Worm (Caenorhabditis elegans) whole organism, young adult: ENCODE measurements around the gene grl-27.

ENCODE experiments used
- C06A6.2 ChIP-seq: fragments of 200-800 bp; sonication (Bioruptor generic); conservative IDR thresholded peaks from 2 replicates; pipeline ENCODE4 v1.3.6; 2022; ENCODE audit warnings: missing genetic modification characterization, missing compliant biosample characterization
- F10E7.11 ChIP-seq: sonication (generic microtip); optimal IDR thresholded peaks from 2 replicates; lab custom pipeline; 2017; ENCODE audit warnings: mild to moderate bottlenecking, missing genetic modification characterization, moderate library complexity, missing compliant biosample characterization
- F22D6.2 ChIP-seq: sonication (generic microtip); optimal IDR thresholded peaks from 2 replicates; lab custom pipeline; 2016; ENCODE audit warnings: mild to moderate bottlenecking, missing genetic modification characterization, missing compliant biosample characterization
- F33H1.4 ChIP-seq: fragments of 200-800 bp; sonication (Bioruptor generic); IDR thresholded peaks from 2 replicates; pipeline ENCODE4 v1.3.6; 2022; ENCODE audit warnings: missing genetic modification reagents, missing genetic modification characterization, missing compliant biosample characterization
- F49E8.2 ChIP-seq: sonication (generic microtip); optimal IDR thresholded peaks from 3 replicates; lab custom pipeline; 2017; ENCODE audit warnings: missing genetic modification characterization, mild to moderate bottlenecking, missing compliant biosample characterization, antibody characterized with exemption, moderate library complexity; ENCODE audit not compliant: insufficient read depth
- F55B11.4 ChIP-seq: sonication (generic microtip); optimal IDR thresholded peaks from 2 replicates; lab custom pipeline; 2016; ENCODE audit warnings: missing compliant biosample characterization, missing genetic modification characterization, borderline replicate concordance; ENCODE audit not compliant: insufficient read depth
- K11D2.4 ChIP-seq: fragments of 200-800 bp; sonication (Bioruptor generic); IDR thresholded peaks from 2 replicates; pipeline ENCODE4 v1.3.6; 2022; ENCODE audit warnings: missing genetic modification reagents, missing genetic modification characterization, missing compliant biosample characterization
- Y79H2A.3 ChIP-seq: fragments of 200-800 bp; sonication (Bioruptor generic); conservative IDR thresholded peaks from 2 replicates; pipeline ENCODE4 v1.3.6; 2022; ENCODE audit warnings: missing genetic modification reagents, missing genetic modification characterization, missing compliant biosample characterization
- ZK185.1 ChIP-seq: sonication (generic microtip); optimal IDR thresholded peaks from 2 replicates; lab custom pipeline; 2016; ENCODE audit warnings: mild to moderate bottlenecking, missing genetic modification characterization, missing compliant biosample characterization; ENCODE audit not compliant: poor library complexity, severe bottlenecking
- attf-5 ChIP-seq: fragments of 200-800 bp; sonication (Bioruptor generic); optimal IDR thresholded peaks from 2 replicates; lab custom pipeline; 2018; ENCODE audit warnings: mild to moderate bottlenecking, missing genetic modification characterization, missing compliant biosample characterization
- attf-6 ChIP-seq: fragments of 200-800 bp; sonication (Bioruptor generic); IDR thresholded peaks from 2 replicates; pipeline ENCODE4 v1.3.6; 2022; ENCODE audit warnings: missing genetic modification reagents, missing genetic modification characterization, missing compliant biosample characterization
- bed-1 ChIP-seq: fragments of 200-800 bp; sonication (Bioruptor generic); IDR thresholded peaks from 2 replicates; pipeline ENCODE4 v1.3.6; 2022; ENCODE audit warnings: missing genetic modification reagents, missing genetic modification characterization, missing compliant biosample characterization
- ceh-100 ChIP-seq: fragments of 200-800 bp; sonication (Bioruptor generic); IDR thresholded peaks from 2 replicates; pipeline ENCODE4 v1.3.6; 2022; ENCODE audit warnings: missing genetic modification reagents, missing genetic modification characterization, missing compliant biosample characterization
- ceh-27 ChIP-seq: fragments of 200-800 bp; sonication (Bioruptor generic); optimal IDR thresholded peaks from 2 replicates; lab custom pipeline; 2018; ENCODE audit warnings: mild to moderate bottlenecking, missing genetic modification characterization, moderate library complexity, missing compliant biosample characterization
- dox-1 ChIP-seq: fragments of 200-800 bp; sonication (Bioruptor generic); IDR thresholded peaks from 2 replicates; pipeline ENCODE4 v1.3.6; 2022; ENCODE audit warnings: missing genetic modification reagents, missing genetic modification characterization, missing compliant biosample characterization
- efl-1 ChIP-seq: fragments of 150-350 bp; optimal IDR thresholded peaks from 2 replicates; lab custom pipeline; 2014; ENCODE audit warnings: missing biosample characterization, missing genetic modification reagents, missing genetic modification characterization
- egl-18 ChIP-seq: fragments of 200-800 bp; sonication (Bioruptor generic); IDR thresholded peaks from 2 replicates; pipeline ENCODE4 v1.3.6; 2022; ENCODE audit warnings: missing genetic modification reagents, missing genetic modification characterization, missing compliant biosample characterization
- egrh-3 ChIP-seq: fragments of 200-800 bp; sonication (Bioruptor generic); IDR thresholded peaks from 2 replicates; pipeline ENCODE4 v1.3.6; 2022; ENCODE audit warnings: missing genetic modification reagents, missing genetic modification characterization, missing compliant biosample characterization
- ekl-4 ChIP-seq: fragments of 200-800 bp; sonication (Bioruptor generic); IDR thresholded peaks from 2 replicates; pipeline ENCODE4 v1.3.6; 2022; ENCODE audit warnings: missing genetic modification reagents, missing genetic modification characterization, missing compliant biosample characterization
- ets-4 ChIP-seq: fragments of 200-800 bp; sonication (Bioruptor generic); optimal IDR thresholded peaks from 2 replicates; lab custom pipeline; 2018; ENCODE audit warnings: mild to moderate bottlenecking, missing genetic modification characterization, missing compliant biosample characterization
- hlh-12 ChIP-seq: sonication (generic microtip); optimal IDR thresholded peaks from 2 replicates; lab custom pipeline; 2016; ENCODE audit warnings: missing genetic modification characterization, missing compliant biosample characterization
- hrde-1 ChIP-seq: sonication (generic microtip); optimal IDR thresholded peaks from 2 replicates; lab custom pipeline; 2016; ENCODE audit warnings: missing genetic modification characterization, mild to moderate bottlenecking, missing compliant biosample characterization, moderate library complexity, missing genotype, missing genetic modification reagents, borderline replicate concordance
- let-607 ChIP-seq, 2 experiments: fragments of 200-800 bp in 1 of 2; sonication (Bioruptor generic) in 1 of 2; sonication (generic microtip) in 1 of 2; optimal IDR thresholded peaks; 2 replicates each; lab custom pipeline; 2016 to 2018; ENCODE audit warnings: mild to moderate bottlenecking in 2 of 2, missing compliant biosample characterization in 2 of 2, missing genetic modification characterization in 2 of 2, moderate library complexity in 2 of 2, missing genotype in 1 of 2
- lin-54 ChIP-seq: fragments of 200-800 bp; sonication (Bioruptor generic); optimal IDR thresholded peaks from 2 replicates; lab custom pipeline; 2018; ENCODE audit warnings: mild to moderate bottlenecking, missing genetic modification characterization, missing compliant biosample characterization
- lir-1 ChIP-seq: fragments of 200-800 bp; sonication (Bioruptor generic); conservative IDR thresholded peaks from 2 replicates; pipeline ENCODE4 v1.3.6; 2022; ENCODE audit warnings: missing genetic modification reagents, missing genetic modification characterization, missing compliant biosample characterization
- lsl-1 ChIP-seq: fragments of 200-800 bp; sonication (Bioruptor generic); optimal IDR thresholded peaks from 2 replicates; lab custom pipeline; 2018; ENCODE audit warnings: mild to moderate bottlenecking, missing genetic modification characterization, moderate library complexity, missing compliant biosample characterization
- rcor-1 ChIP-seq: fragments of 200-800 bp; sonication (Bioruptor generic); IDR thresholded peaks from 2 replicates; pipeline ENCODE4 v1.3.6; 2022; ENCODE audit warnings: missing genetic modification reagents, missing genetic modification characterization, missing compliant biosample characterization
- rec-8 ChIP-seq, 2 experiments: sonication (generic microtip); optimal IDR thresholded peaks; 2 replicates each; lab custom pipeline; 2016; ENCODE audit warnings: mild to moderate bottlenecking in 2 of 2, missing genetic modification characterization in 2 of 2, missing genetic modification reagents in 2 of 2, missing genotype in 2 of 2, missing biosample characterization in 1 of 2, missing compliant biosample characterization in 1 of 2, moderate library complexity in 1 of 2
- snpc-1.3 ChIP-seq: sonication (generic microtip); optimal IDR thresholded peaks from 2 replicates; lab custom pipeline; 2017; ENCODE audit warnings: missing genetic modification characterization, mild to moderate bottlenecking, missing compliant biosample characterization, antibody characterized with exemption, moderate library complexity, missing genotype, missing genetic modification reagents; ENCODE audit not compliant: insufficient read depth
- snpc-3.4 ChIP-seq: sonication (generic microtip); optimal IDR thresholded peaks from 2 replicates; lab custom pipeline; 2017; ENCODE audit warnings: missing genetic modification characterization, mild to moderate bottlenecking, missing compliant biosample characterization, antibody characterized with exemption, moderate library complexity, missing genotype, missing genetic modification reagents
- tbx-9 ChIP-seq: sonication (generic microtip); optimal IDR thresholded peaks from 2 replicates; lab custom pipeline; 2016; ENCODE audit warnings: borderline replicate concordance, missing genetic modification characterization, inconsistent platforms, missing compliant biosample characterization
- zfh-2 ChIP-seq: fragments of 200-800 bp; sonication (Bioruptor generic); conservative IDR thresholded peaks from 2 replicates; pipeline ENCODE4 v1.3.6; 2022; ENCODE audit warnings: missing genetic modification reagents, missing genetic modification characterization, missing compliant biosample characterization
- zim-3 ChIP-seq: sonication (generic microtip); optimal IDR thresholded peaks from 2 replicates; lab custom pipeline; 2017; ENCODE audit warnings: mild to moderate bottlenecking, missing genetic modification characterization, moderate library complexity, missing compliant biosample characterization
- ztf-28 ChIP-seq: fragments of 200-800 bp; sonication (Bioruptor generic); IDR thresholded peaks from 2 replicates; pipeline ENCODE4 v1.3.6; 2022; ENCODE audit warnings: missing genetic modification reagents, missing genetic modification characterization, missing compliant biosample characterization

grl-27 gene

ce11 chrV:3585011-3585410 is 9.4 kb upstream of the grl-27 start (continued):
- TF ChIP-seq rec-8 (tag; optimal IDR thresholded peaks at IDR 0.05; lab: Kevin White, UChicago) (peak in 1 of 2 experiments; percentile 17), lin-54 (GFP tag; lab: Kevin White, UChicago) (peak; percentile 54), tbx-9 (tag; lab: Kevin White, UChicago) (no peak), ZK185.1 (tag; lab: Kevin White, UChicago) (no peak), hlh-12 (tag; lab: Kevin White, UChicago) (no peak), F33H1.4 (peak; percentile 54; the same call in 1 of the 2 replicates), hrde-1 (tag; lab: Kevin White, UChicago) (peak; percentile 96), F55B11.4 (tag; lab: Kevin White, UChicago) (no peak), rcor-1 (GFP tag; lab: Robert Waterston, UW) (peak; percentile 68), lsl-1 (peak; percentile 48), F10E7.11 (tag; lab: Kevin White, UChicago) (no peak), egrh-3 (GFP tag; lab: Robert Waterston, UW) (no peak), let-607 (tag; optimal IDR thresholded peaks at IDR 0.05; lab: Kevin White, UChicago) (peak in 1 of 2 experiments; percentile 7), ekl-4 (GFP tag; lab: Robert Waterston, UW) (peak; percentile 79; the same call in 1 of the 2 replicates), lir-1 (GFP tag; lab: Robert Waterston, UW) (no peak), F22D6.2 (tag; lab: Kevin White, UChicago) (no peak), ztf-28 (no peak), K11D2.4 (GFP tag; lab: Robert Waterston, UW) (no peak), Y79H2A.3 (GFP tag; lab: Robert Waterston, UW) (peak; percentile 68), ceh-100 (peak; percentile 33; the same call in 1 of the 2 replicates), C06A6.2 (no peak), dox-1 (no peak), ceh-27 (no peak), bed-1 (GFP tag; lab: Robert Waterston, UW) (no peak), attf-5 (GFP tag; lab: Kevin White, UChicago) (no peak), attf-6 (GFP tag; lab: Robert Waterston, UW) (0 out of 2 replicates have a peak, but pooled peaks have one; percentile 61), zim-3 (tag; lab: Kevin White, UChicago) (no peak), ets-4 (no peak)
- TF ChIP-seq, all 124 proteins: peak for 49

ce11 chrV:3583622-3584021 is 8.0 kb upstream of the grl-27 start:
- TF ChIP-seq zfh-2 (GFP tag; lab: Robert Waterston, UW) = no peak
- TF ChIP-seq bed-1 (GFP tag; lab: Robert Waterston, UW) = no peak
- TF ChIP-seq rcor-1 (GFP tag; lab: Robert Waterston, UW) = no peak
- no peak for TF ChIP-seq efl-1 (GFP tag; lab: Kevin White, UChicago)
- TF ChIP-seq rec-8 (tag; optimal IDR thresholded peaks at IDR 0.05; lab: Kevin White, UChicago) = no peak
- no peak for TF ChIP-seq let-607 (tag; optimal IDR thresholded peaks at IDR 0.05; lab: Kevin White, UChicago)
- no peak for TF ChIP-seq K11D2.4 (GFP tag; lab: Robert Waterston, UW)
- TF ChIP-seq ceh-27 = no peak
- no peak for TF ChIP-seq snpc-3.4 (tag; lab: Kevin White, UChicago)
- no peak for TF ChIP-seq lin-54 (GFP tag; lab: Kevin White, UChicago)
- TF ChIP-seq snpc-1.3 (tag; lab: Kevin White, UChicago) = no peak
- no peak for TF ChIP-seq egl-18 (GFP tag; lab: Robert Waterston, UW)
- TF ChIP-seq, all 124 proteins: peak for 0

- TF ChIP-seq F49E8.2 (no peak), zfh-2 (GFP tag; lab: Robert Waterston, UW) (peak; percentile 59; the same call in 1 of the 2 replicates)
Observed at ce11 chrV:3582671-3583070, 7.0 kb upstream of the grl-27 start.
